Fruit fly (Drosophila melanogaster): ENCODE data around the gene del.
A peak's percentile ranks its signal among the peaks of the same experiment; 100 is the strongest.

The del gene

dm6 chr2L:21142972-21143385 lies 5.4 kb downstream of the del start, which contains the start of gene pths (continued):
- no peak for TF ChIP-seq CG8388 (GFP tag; optimal IDR thresholded peaks at IDR 0.05)
- TF ChIP-seq CG7372 (GFP tag; IDR thresholded peaks at IDR 0.05) = no peak
- peak; percentile 36 for TF ChIP-seq CG33213 (GFP tag; optimal IDR thresholded peaks at IDR 0.05)
- TF ChIP-seq shn (GFP tag; optimal IDR thresholded peaks at IDR 0.05) = no peak
- peak; percentile 71; the same call in 1 of the 2 replicates for TF ChIP-seq ato (GFP tag; IDR thresholded peaks at IDR 0.05; ENCODE audit: partially characterized antibody)
- peak; percentile 57; the same call in 2 of the 3 replicates for TF ChIP-seq CG14860 (GFP tag; IDR thresholded peaks at IDR 0.05; ENCODE audit: partially characterized antibody)
- peak; percentile 79 for TF ChIP-seq sob (GFP tag; IDR thresholded peaks at IDR 0.05)
- peak; percentile 65 for TF ChIP-seq CG17186 (GFP tag; optimal IDR thresholded peaks at IDR 0.05)
- no peak for TF ChIP-seq Fer1 (GFP tag; optimal IDR thresholded peaks at IDR 0.05)
- TF ChIP-seq Blimp-1 (GFP tag; optimal IDR thresholded peaks at IDR 0.05) = no peak
- TF ChIP-seq Antp (GFP tag; optimal IDR thresholded peaks at IDR 0.05) = peak; percentile 40
- no peak for TF ChIP-seq schlank (tag; optimal IDR thresholded peaks at IDR 0.05)
- TF ChIP-seq CG2889 (GFP tag; IDR thresholded peaks at IDR 0.05) = 0 out of 3 replicates have a peak, but pooled peaks have one; percentile 31
- TF ChIP-seq CG4707 (GFP tag; optimal IDR thresholded peaks at IDR 0.05) = no peak
- peak; percentile 95 for TF ChIP-seq CG17802 (tag; optimal IDR thresholded peaks at IDR 0.05)
- TF ChIP-seq CG13894 (tag; optimal IDR thresholded peaks at IDR 0.05) = peak; percentile 52
- TF ChIP-seq yki (optimal IDR thresholded peaks at IDR 0.05) = no peak
- peak; percentile 100 for TF ChIP-seq CG7357 (GFP tag; IDR thresholded peaks at IDR 0.05)
- no peak for TF ChIP-seq Optix (GFP tag; IDR thresholded peaks at IDR 0.05)
- TF ChIP-seq ewg (GFP tag; optimal IDR thresholded peaks at IDR 0.05) = no peak
- TF ChIP-seq CG6813 (GFP tag; optimal IDR thresholded peaks at IDR 0.05) = no peak
- no peak for TF ChIP-seq bcd (GFP tag; optimal IDR thresholded peaks at IDR 0.05)
- no peak for TF ChIP-seq sd (tag; optimal IDR thresholded peaks at IDR 0.05)
- peak; percentile 97 for TF ChIP-seq MESR4 (GFP tag; optimal IDR thresholded peaks at IDR 0.05)
- no peak for TF ChIP-seq CG8765 (GFP tag; IDR thresholded peaks at IDR 0.05)
- TF ChIP-seq CG2678 (tag; optimal IDR thresholded peaks at IDR 0.05) = no peak
- no peak for TF ChIP-seq trh (GFP tag; optimal IDR thresholded peaks at IDR 0.05)
- TF ChIP-seq pb (GFP tag; optimal IDR thresholded peaks at IDR 0.05) = no peak
- peak; percentile 2 for TF ChIP-seq az2 (GFP tag; optimal IDR thresholded peaks at IDR 0.05)
- no peak for TF ChIP-seq nau (GFP tag; optimal IDR thresholded peaks at IDR 0.05)
- no peak for TF ChIP-seq Atf3 (GFP tag; optimal IDR thresholded peaks at IDR 0.05)
- TF ChIP-seq CG6689 (GFP tag; IDR thresholded peaks at IDR 0.05) = peak; percentile 50; the same call in 1 of the 2 replicates
- no peak for TF ChIP-seq ems (GFP tag; optimal IDR thresholded peaks at IDR 0.05)
- TF ChIP-seq hbn (GFP tag; IDR thresholded peaks at IDR 0.05; ENCODE audit: partially characterized antibody) = peak; percentile 79
- no peak for TF ChIP-seq Six4 (GFP tag; optimal IDR thresholded peaks at IDR 0.05)
- no peak for TF ChIP-seq croc (GFP tag; conservative IDR thresholded peaks at IDR 0.05)
- no peak for TF ChIP-seq ro (GFP tag; IDR thresholded peaks at IDR 0.05)
- peak; percentile 37 for TF ChIP-seq CG10654 (GFP tag; optimal IDR thresholded peaks at IDR 0.05)
- TF ChIP-seq oc (tag; optimal IDR thresholded peaks at IDR 0.05) = no peak
- TF ChIP-seq CG8359 (GFP tag; optimal IDR thresholded peaks at IDR 0.05; ENCODE audit: borderline replicate concordance) = no peak
- TF ChIP-seq Fer3 (tag; optimal IDR thresholded peaks at IDR 0.05) = peak; percentile 44
- peak; percentile 33 for TF ChIP-seq CG4424 (GFP tag; optimal IDR thresholded peaks at IDR 0.05)
- 0 out of 2 replicates have a peak, but pooled peaks have one; percentile 41 for TF ChIP-seq ranshi (GFP tag; IDR thresholded peaks at IDR 0.05)
- TF ChIP-seq CG7271 (tag; optimal IDR thresholded peaks at IDR 0.05) = no peak
- TF ChIP-seq btn (GFP tag; optimal IDR thresholded peaks at IDR 0.05) = no peak
- TF ChIP-seq jing (GFP tag; optimal IDR thresholded peaks at IDR 0.05) = no peak
- TF ChIP-seq CG15479 (GFP tag; optimal IDR thresholded peaks at IDR 0.05) = no peak
- no peak for TF ChIP-seq TFAM (GFP tag; optimal IDR thresholded peaks at IDR 0.05)
- TF ChIP-seq grau (tag; optimal IDR thresholded peaks at IDR 0.05) = peak; percentile 44
- no peak for TF ChIP-seq Bdp1 (GFP tag; optimal IDR thresholded peaks at IDR 0.05)
- no peak for TF ChIP-seq pros (GFP tag; optimal IDR thresholded peaks at IDR 0.05)
